Worm (Caenorhabditis elegans): Measurements from ENCODE around the gene Y22D7AL.11.

DNA sequence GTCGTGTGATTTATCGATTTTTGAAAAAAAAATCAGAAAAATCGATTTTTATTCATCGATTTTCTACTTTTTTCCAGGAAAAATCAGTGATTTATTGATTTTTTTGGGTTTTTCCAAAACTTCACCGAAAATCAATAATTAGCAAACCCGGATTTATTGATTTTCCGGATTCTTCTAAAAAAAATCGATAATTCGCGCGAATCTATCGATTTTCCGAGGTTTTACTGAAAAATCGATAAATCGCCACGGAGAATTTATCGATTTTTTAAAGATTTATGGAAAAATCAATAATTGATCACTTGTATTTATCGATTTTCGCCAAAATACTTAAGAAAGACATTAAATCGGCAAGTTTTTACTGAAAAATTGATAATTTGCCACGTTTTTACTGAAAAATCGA, 50.6 kb downstream of the Y22D7AL.11 start:
- TF ChIP-seq nhr-25 (tag; optimal IDR thresholded peaks at IDR 0.05) (no peak), ama-1 (optimal IDR thresholded peaks at IDR 0.05) (no peak), unc-62 (GFP tag; optimal IDR thresholded peaks at IDR 0.05) (no peak), ZK546.5 (tag; optimal IDR thresholded peaks at IDR 0.05) (no peak), zag-1 (tag; optimal IDR thresholded peaks at IDR 0.05) (no peak)

Measured in whole organism, L3 larva.